Fruit fly (Drosophila melanogaster) whole organism, prepupa: Measurements from ENCODE around the gene CG16854.

Experiments used
- CG10631 ChIP-seq: fragments of 200-800 bp; sonication (Bioruptor generic); optimal IDR thresholded peaks from 2 replicates; lab custom pipeline; 2016; ENCODE audit warnings: missing biosample characterization, missing genetic modification characterization
- CG10669 ChIP-seq: fragments of 200-800 bp; sonication (Bioruptor generic); optimal IDR thresholded peaks from 3 replicates; lab custom pipeline; 2018; ENCODE audit warnings: missing biosample characterization, mild to moderate bottlenecking, missing genetic modification characterization, moderate library complexity
- CG11762 ChIP-seq: fragments of 200-800 bp; sonication (Bioruptor generic); optimal IDR thresholded peaks from 3 replicates; lab custom pipeline; 2016; ENCODE audit warnings: missing biosample characterization, missing genetic modification characterization; ENCODE audit not compliant: insufficient read depth
- CG11902 ChIP-seq: fragments of 200-800 bp; sonication (Bioruptor generic); optimal IDR thresholded peaks from 3 replicates; lab custom pipeline; 2016; ENCODE audit warnings: missing biosample characterization, missing genetic modification characterization
- CG3032 ChIP-seq: fragments of 200-800 bp; optimal IDR thresholded peaks from 2 replicates; lab custom pipeline; 2019; ENCODE audit warnings: missing biosample characterization, mild to moderate bottlenecking, missing genetic modification characterization, moderate library complexity
- CG32006 ChIP-seq: fragments of 200-800 bp; sonication (Bioruptor generic); optimal IDR thresholded peaks from 3 replicates; lab custom pipeline; 2017; ENCODE audit warnings: missing biosample characterization, mild to moderate bottlenecking, missing genetic modification characterization
- CG34406 ChIP-seq: fragments of 200-800 bp; sonication (Bioruptor generic); optimal IDR thresholded peaks from 3 replicates; lab custom pipeline; 2016; ENCODE audit warnings: missing biosample characterization, missing genetic modification characterization
- CG3919 ChIP-seq: fragments of 200-800 bp; sonication (Bioruptor generic); optimal IDR thresholded peaks from 3 replicates; lab custom pipeline; 2016; ENCODE audit warnings: missing biosample characterization, missing genetic modification characterization
- CG4318 ChIP-seq: fragments of 200-800 bp; sonication (Bioruptor generic); optimal IDR thresholded peaks from 3 replicates; lab custom pipeline; 2017; ENCODE audit warnings: missing biosample characterization, mild to moderate bottlenecking, missing genetic modification characterization
- CG6792 ChIP-seq: fragments of 200-800 bp; sonication (Bioruptor generic); optimal IDR thresholded peaks from 3 replicates; lab custom pipeline; 2016; ENCODE audit warnings: missing biosample characterization, missing genetic modification characterization
- CG6808 ChIP-seq: fragments of 200-800 bp; sonication (Bioruptor generic); optimal IDR thresholded peaks from 3 replicates; lab custom pipeline; 2017; ENCODE audit warnings: missing biosample characterization, missing genetic modification characterization, mild to moderate bottlenecking, moderate library complexity, missing genetic modification reagents
- CG6854 ChIP-seq: fragments of 200-800 bp; sonication (Bioruptor generic); optimal IDR thresholded peaks from 2 replicates; lab custom pipeline; 2017; ENCODE audit warnings: missing biosample characterization, mild to moderate bottlenecking, missing genetic modification characterization
- CG7368 ChIP-seq: fragments of 200-800 bp; sonication (Bioruptor generic); optimal IDR thresholded peaks from 3 replicates; lab custom pipeline; 2016; ENCODE audit warnings: missing biosample characterization, missing genetic modification characterization
- CG8119 ChIP-seq: fragments of 200-800 bp; sonication (Bioruptor generic); IDR thresholded peaks from 3 replicates; pipeline ENCODE4 v1.3.6; 2022; ENCODE audit warnings: missing biosample characterization, missing genetic modification characterization
- CG8632 ChIP-seq: fragments of 200-800 bp; sonication (Bioruptor generic); optimal IDR thresholded peaks from 3 replicates; lab custom pipeline; 2016; ENCODE audit warnings: missing biosample characterization, missing genetic modification characterization
- Eip75B ChIP-seq: fragments of 200-800 bp; sonication (Bioruptor generic); optimal IDR thresholded peaks from 3 replicates; lab custom pipeline; 2016; ENCODE audit warnings: missing biosample characterization, missing genetic modification characterization
- Hr38 ChIP-seq: sonication (Bioruptor generic); optimal IDR thresholded peaks from 2 replicates; lab custom pipeline; 2016; ENCODE audit warnings: missing biosample characterization, missing genetic modification characterization
- Hr39 ChIP-seq: fragments of 200-800 bp; sonication (Bioruptor generic); optimal IDR thresholded peaks from 2 replicates; lab custom pipeline; 2016; ENCODE audit warnings: missing biosample characterization, missing genetic modification characterization
- Hr4 ChIP-seq: fragments of 200-800 bp; sonication (Bioruptor generic); optimal IDR thresholded peaks from 3 replicates; lab custom pipeline; 2016; ENCODE audit warnings: missing biosample characterization, missing genetic modification characterization
- Smox ChIP-seq: fragments of 200-800 bp; sonication (Bioruptor generic); optimal IDR thresholded peaks from 3 replicates; lab custom pipeline; 2016; ENCODE audit warnings: missing biosample characterization, missing genetic modification characterization
- Sox102F ChIP-seq: fragments of 200-800 bp; sonication (Bioruptor generic); optimal IDR thresholded peaks from 2 replicates; lab custom pipeline; 2016; ENCODE audit warnings: missing biosample characterization, mild to moderate bottlenecking, missing genetic modification characterization
- Sox15 ChIP-seq: fragments of 200-800 bp; sonication (Bioruptor generic); optimal IDR thresholded peaks from 3 replicates; lab custom pipeline; 2016; ENCODE audit warnings: missing biosample characterization, missing genetic modification characterization
- achi ChIP-seq: fragments of 200-800 bp; sonication (Bioruptor generic); optimal IDR thresholded peaks from 3 replicates; lab custom pipeline; 2016; ENCODE audit warnings: missing biosample characterization, missing genetic modification characterization
- acj6 ChIP-seq: fragments of 200-800 bp; sonication (Bioruptor generic); optimal IDR thresholded peaks from 3 replicates; lab custom pipeline; 2016; ENCODE audit warnings: missing biosample characterization, missing genetic modification characterization
- cyc ChIP-seq: fragments of 200-800 bp; sonication (Bioruptor generic); optimal IDR thresholded peaks from 3 replicates; lab custom pipeline; 2016; ENCODE audit warnings: missing biosample characterization, missing genetic modification characterization
- dac ChIP-seq: fragments of 200-800 bp; sonication (Bioruptor generic); optimal IDR thresholded peaks from 2 replicates; lab custom pipeline; 2017; ENCODE audit warnings: missing biosample characterization, mild to moderate bottlenecking, missing genetic modification characterization
- dsx ChIP-seq: fragments of 200-800 bp; optimal IDR thresholded peaks from 3 replicates; lab custom pipeline; 2019; ENCODE audit warnings: missing biosample characterization, mild to moderate bottlenecking, missing genetic modification characterization, moderate library complexity; ENCODE audit not compliant: poor library complexity, severe bottlenecking
- eg ChIP-seq: fragments of 200-800 bp; sonication (Bioruptor generic); IDR thresholded peaks from 3 replicates; pipeline ENCODE4 v1.3.6; 2022; ENCODE audit warnings: missing biosample characterization, missing genetic modification characterization
- esn ChIP-seq: fragments of 200-800 bp; sonication (Bioruptor generic); optimal IDR thresholded peaks from 2 replicates; lab custom pipeline; 2016; ENCODE audit warnings: missing biosample characterization, mild to moderate bottlenecking, missing genetic modification characterization, moderate library complexity
- fd59A ChIP-seq: fragments of 200-800 bp; sonication (Bioruptor generic); optimal IDR thresholded peaks from 2 replicates; lab custom pipeline; 2017; ENCODE audit warnings: missing biosample characterization, mild to moderate bottlenecking, missing genetic modification characterization, missing genetic modification reagents
- fd85E ChIP-seq: fragments of 200-800 bp; sonication (Bioruptor generic); optimal IDR thresholded peaks from 3 replicates; lab custom pipeline; 2016; ENCODE audit warnings: missing biosample characterization, missing genetic modification characterization
- fkh ChIP-seq: fragments of 200-800 bp; sonication (Bioruptor generic); optimal IDR thresholded peaks from 3 replicates; lab custom pipeline; 2017; ENCODE audit warnings: missing biosample characterization, mild to moderate bottlenecking, missing genetic modification characterization, moderate library complexity
- pdm3 ChIP-seq: fragments of 200-800 bp; sonication (Bioruptor generic); optimal IDR thresholded peaks from 3 replicates; lab custom pipeline; 2016; ENCODE audit warnings: missing biosample characterization, missing genetic modification characterization
- spab ChIP-seq: fragments of 200-800 bp; sonication (Bioruptor generic); optimal IDR thresholded peaks from 2 replicates; lab custom pipeline; 2017; ENCODE audit warnings: missing biosample characterization, mild to moderate bottlenecking, missing genetic modification characterization, missing genetic modification reagents
- ss ChIP-seq, 2 experiments: fragments of 200-800 bp; sonication (Bioruptor generic); optimal IDR thresholded peaks; 2 replicates in 1 of 2; 3 replicates in 1 of 2; lab custom pipeline; 2017 to 2018; ENCODE audit warnings: mild to moderate bottlenecking in 2 of 2, missing biosample characterization in 2 of 2, missing genetic modification characterization in 2 of 2, moderate library complexity in 1 of 2
- svp ChIP-seq: fragments of 200-800 bp; sonication (Bioruptor generic); peaks from one replicate; lab custom pipeline; 2016; ENCODE audit warnings: missing biosample characterization, missing genetic modification characterization

The CG16854 gene

DNA sequence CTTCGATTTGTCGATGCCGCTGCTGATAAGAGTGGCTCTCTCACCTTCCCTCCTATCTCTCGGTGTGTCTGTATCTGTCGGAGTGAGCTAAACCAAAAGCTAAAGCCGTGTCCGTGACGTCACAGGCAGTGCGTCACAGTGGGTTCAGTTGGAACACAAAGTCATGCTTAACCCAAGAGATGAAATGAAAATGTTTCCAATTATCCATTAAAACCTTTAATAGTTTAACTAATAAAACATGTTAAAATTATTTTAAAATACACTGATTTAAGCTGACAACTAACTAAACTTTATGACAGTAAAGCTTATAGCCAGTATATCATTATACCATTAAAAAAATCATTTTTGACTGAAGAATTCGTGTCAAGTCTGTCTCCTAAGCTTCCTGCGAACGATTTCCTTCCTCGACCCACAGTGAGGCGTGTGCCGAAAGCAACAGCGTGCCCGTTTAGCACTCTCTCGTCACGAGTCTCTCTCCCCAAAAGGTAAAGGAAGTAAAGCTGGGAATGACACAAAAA is 26.5 kb downstream of the CG16854 start, which contains the start of gene Idua (continued):
- TF ChIP-seq eg (GFP tag; lab: Robert Waterston, UW), result no peak; the same call in 2 of the 3 replicates
- TF ChIP-seq ss (GFP tag; optimal IDR thresholded peaks at IDR 0.05; lab: Kevin White, UChicago), result no peak
- TF ChIP-seq Eip75B (GFP tag; lab: Kevin White, UChicago), result no peak
- peak; percentile 85 for TF ChIP-seq esn
- TF ChIP-seq svp, result no peak
- TF ChIP-seq CG6808 (GFP tag; lab: Kevin White, UChicago), result no peak
- TF ChIP-seq CG6792 (GFP tag; lab: Kevin White, UChicago), result peak; percentile 74
- no peak for TF ChIP-seq CG10669 (GFP tag; lab: Kevin White, UChicago)
- TF ChIP-seq CG11762 (GFP tag; lab: Kevin White, UChicago), result peak; percentile 25
- TF ChIP-seq CG7368 (GFP tag; lab: Kevin White, UChicago), result no peak
- no peak for TF ChIP-seq Hr39
- no peak for TF ChIP-seq dsx (GFP tag; lab: Kevin White, UChicago)
- peak; percentile 76 for TF ChIP-seq CG34406 (GFP tag; lab: Kevin White, UChicago)

dm6 chr2L:11113714-11114113 is 27.2 kb downstream of the CG16854 start, which contains the start of gene Gr32a:
TSS of gene Gr32a (plus strand) at chr2L:11114014.
- TF ChIP-seq Hr4 (GFP tag; lab: Kevin White, UChicago) (no peak), dac (GFP tag; lab: Kevin White, UChicago) (no peak), CG8119 (GFP tag; lab: Robert Waterston, UW) (no peak), Hr39 (no peak), CG10631 (GFP tag; lab: Kevin White, UChicago) (no peak), CG8632 (GFP tag; lab: Kevin White, UChicago) (no peak), fd85E (GFP tag; lab: Kevin White, UChicago) (no peak), CG6854 (GFP tag; lab: Kevin White, UChicago) (no peak), Sox102F (no peak), CG11902 (GFP tag; lab: Kevin White, UChicago) (no peak), cyc (GFP tag; lab: Kevin White, UChicago) (no peak), acj6 (GFP tag; lab: Kevin White, UChicago) (no peak), CG7368 (GFP tag; lab: Kevin White, UChicago) (no peak), Hr38 (GFP tag; lab: Kevin White, UChicago) (no peak), spab (GFP tag; lab: Kevin White, UChicago) (no peak)

DNA sequence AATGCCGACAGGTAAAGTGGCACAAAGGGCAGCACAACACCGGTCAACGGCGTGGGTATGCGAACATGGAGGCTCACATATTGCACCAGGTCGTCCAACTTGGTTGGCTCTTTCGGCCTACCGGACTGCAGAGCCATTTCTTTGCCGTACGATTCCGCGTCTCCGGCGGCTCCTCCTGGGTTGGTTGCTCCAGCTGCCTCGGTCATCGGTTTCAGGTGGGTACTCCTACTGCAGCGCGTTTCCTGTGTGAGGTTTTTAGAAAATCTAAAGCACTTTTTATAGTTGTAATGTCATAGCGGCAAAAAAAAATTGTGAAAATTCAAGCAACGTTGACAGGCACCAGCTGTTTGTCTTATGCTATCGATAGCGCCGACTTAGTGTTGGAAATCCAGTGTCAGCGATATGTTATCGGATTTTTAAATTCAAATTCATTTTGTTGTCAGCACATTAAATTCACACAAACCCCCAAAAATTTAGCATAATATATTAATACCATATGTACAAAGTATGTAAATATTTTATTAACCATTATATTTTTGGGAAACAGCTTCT is 33.5 kb downstream of the CG16854 start, which contains the start of gene CG6230:
Gene CG6230 (minus strand): TSS at position 354 of the 552 bp plus-strand sequence.
- peak; percentile 85 for TF ChIP-seq achi (GFP tag; lab: Kevin White, UChicago)
- no peak for TF ChIP-seq spab (GFP tag; lab: Kevin White, UChicago)

DNA sequence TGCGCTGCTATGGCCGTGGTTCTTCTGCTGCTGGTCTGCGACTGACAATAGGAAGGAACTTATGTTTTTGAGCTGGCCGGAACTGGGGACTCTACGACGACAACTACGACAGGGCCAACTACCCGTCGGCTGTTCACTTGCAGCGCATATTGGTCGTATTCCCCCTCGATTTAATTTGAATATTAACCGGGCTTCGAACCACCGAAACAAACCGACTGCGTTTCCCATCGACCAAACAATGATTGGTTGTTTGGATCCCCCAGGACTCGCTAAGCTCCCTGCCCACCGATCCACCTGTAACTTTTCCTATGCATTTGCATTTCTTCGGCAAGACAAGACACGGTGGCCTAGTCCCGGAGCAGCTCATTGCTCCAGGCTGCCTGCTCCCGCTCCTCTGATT is 35.1 kb downstream of the CG16854 start, which contains the start of gene Dnaaf4:
Gene Dnaaf4 (minus strand): TSS at position 101 of the 400 bp plus-strand sequence.
- no peak for TF ChIP-seq CG32006 (GFP tag; lab: Kevin White, UChicago)
- TF ChIP-seq ss (GFP tag; optimal IDR thresholded peaks at IDR 0.05; lab: Kevin White, UChicago), result no peak
- TF ChIP-seq CG3032 (tag; lab: Kevin White, UChicago), result no peak
- TF ChIP-seq CG10631 (GFP tag; lab: Kevin White, UChicago), result no peak
- no peak for TF ChIP-seq Sox15 (GFP tag; lab: Kevin White, UChicago)
- TF ChIP-seq CG11902 (GFP tag; lab: Kevin White, UChicago), result no peak
- no peak for TF ChIP-seq dac (GFP tag; lab: Kevin White, UChicago)
- no peak for TF ChIP-seq CG3919 (GFP tag; lab: Kevin White, UChicago)
- no peak for TF ChIP-seq Smox (GFP tag; lab: Kevin White, UChicago)
- TF ChIP-seq CG8632 (GFP tag; lab: Kevin White, UChicago), result no peak
- TF ChIP-seq Hr38 (GFP tag; lab: Kevin White, UChicago), result no peak
- TF ChIP-seq pdm3 (GFP tag; lab: Kevin White, UChicago), result no peak
- no peak for TF ChIP-seq fd59A (GFP tag; lab: Kevin White, UChicago)
- no peak for TF ChIP-seq fkh (GFP tag; lab: Kevin White, UChicago)
- no peak for TF ChIP-seq CG4318 (GFP tag; lab: Kevin White, UChicago)
